Worm (Caenorhabditis elegans) whole organism, L3 larva: ENCODE data around the gene K04G11.1.
A peak's percentile ranks its signal among the peaks of the same experiment; 100 is the strongest.

Experiments
- ama-1 ChIP-seq: fragments of 150-350 bp; optimal IDR thresholded peaks from 2 replicates; lab custom pipeline; 2018
- ceh-16 ChIP-seq: sonication (generic microtip); optimal IDR thresholded peaks from 2 replicates; lab custom pipeline; 2017; ENCODE audit warnings: missing biosample characterization, missing genetic modification characterization
- egl-27 ChIP-seq: sonication (generic microtip); optimal IDR thresholded peaks from 4 replicates; lab custom pipeline; 2017; ENCODE audit warnings: missing biosample characterization, missing genetic modification reagents, missing genetic modification characterization
- nfya-1 ChIP-seq: sonication (generic microtip); optimal IDR thresholded peaks from 2 replicates; lab custom pipeline; 2017; ENCODE audit warnings: missing genetic modification characterization, mild to moderate bottlenecking, missing compliant biosample characterization, antibody characterized with exemption, moderate library complexity; ENCODE audit not compliant: insufficient read depth
- nhr-67 ChIP-seq: fragments of 150-350 bp; optimal IDR thresholded peaks from 2 replicates; lab custom pipeline; 2014; ENCODE audit warnings: missing biosample characterization, missing genetic modification characterization
- nhr-77 ChIP-seq: fragments of 150-350 bp; optimal IDR thresholded peaks from 2 replicates; lab custom pipeline; 2014; ENCODE audit warnings: missing biosample characterization, missing genetic modification characterization
- pha-4 ChIP-seq: fragments of 150-350 bp; optimal IDR thresholded peaks from 2 replicates; lab custom pipeline; 2014; ENCODE audit warnings: missing biosample characterization, missing genetic modification reagents, missing genetic modification characterization
- skn-1 ChIP-seq: fragments of 150-350 bp; optimal IDR thresholded peaks from 2 replicates; lab custom pipeline; 2014; ENCODE audit warnings: missing biosample characterization, missing genetic modification characterization
- snpc-4 ChIP-seq: fragments of 150-350 bp; optimal IDR thresholded peaks from 2 replicates; lab custom pipeline; 2014; ENCODE audit warnings: missing biosample characterization, missing genetic modification characterization
- unc-62 ChIP-seq: fragments of 150-350 bp; sonication (generic microtip); optimal IDR thresholded peaks from 4 replicates; lab custom pipeline; 2014; ENCODE audit warnings: missing biosample characterization, missing genetic modification reagents, missing genetic modification characterization

DNA sequence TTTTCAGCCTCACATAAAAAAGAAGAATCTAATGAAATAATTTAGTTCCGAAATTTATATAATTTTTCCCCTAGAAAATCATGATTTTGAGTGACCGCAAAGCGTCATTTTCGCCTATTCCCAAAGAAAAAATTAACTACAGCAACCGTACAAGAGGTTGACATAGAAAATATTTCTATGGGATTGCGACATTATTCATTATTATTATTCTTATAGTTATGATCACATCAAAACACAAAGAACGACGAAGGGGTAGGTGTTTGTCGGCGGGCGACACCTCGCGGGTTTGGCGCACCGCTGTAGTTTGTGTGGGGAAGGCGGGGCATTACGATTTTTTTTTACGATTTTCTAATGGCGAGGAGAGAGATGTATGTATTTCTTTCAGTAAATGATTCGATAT lies 11.0 kb upstream of the K04G11.1 start:
- TF ChIP-seq snpc-4 (tag; lab: Kevin White, UChicago) (peak; percentile 88), nfya-1 (no peak), skn-1 (no peak), nhr-77 (tag; lab: Kevin White, UChicago) (no peak), ama-1 (no peak), unc-62 (GFP tag; lab: Kevin White, UChicago) (no peak), egl-27 (no peak), ceh-16 (tag; lab: Kevin White, UChicago) (no peak), pha-4 (tag; lab: Kevin White, UChicago) (no peak), nhr-67 (tag; lab: Kevin White, UChicago) (no peak)
